Fruit fly (Drosophila melanogaster) whole organism, embryonic: ENCODE measurements around the gene CG11608.

Source experiments
- ATbp ChIP-seq: fragments of 200-800 bp; sonication (Bioruptor generic); optimal IDR thresholded peaks from 2 replicates; lab custom pipeline; 2017; ENCODE audit warnings: missing biosample characterization, mild to moderate bottlenecking, missing genetic modification characterization, missing genetic modification reagents
- B-H2 ChIP-seq: fragments of 200-800 bp; sonication (Bioruptor generic); optimal IDR thresholded peaks from 2 replicates; lab custom pipeline; 2018; ENCODE audit warnings: missing biosample characterization, mild to moderate bottlenecking, missing genetic modification characterization
- CG10147 ChIP-seq: fragments of 200-800 bp; sonication (Bioruptor generic); optimal IDR thresholded peaks from 2 replicates; lab custom pipeline; 2019; ENCODE audit warnings: missing biosample characterization, mild to moderate bottlenecking, missing genetic modification characterization, moderate library complexity
- CG1024 ChIP-seq: fragments of 200-800 bp; sonication (Bioruptor generic); IDR thresholded peaks from 2 replicates; pipeline ENCODE4 v1.3.6; 2022; ENCODE audit warnings: missing biosample characterization, missing genetic modification characterization
- CG10462 ChIP-seq: fragments of 200-800 bp; sonication (Bioruptor generic); optimal IDR thresholded peaks from 2 replicates; lab custom pipeline; 2016; ENCODE audit warnings: missing biosample characterization, missing genetic modification characterization
- CG11398 ChIP-seq: fragments of 200-800 bp; sonication (Bioruptor generic); optimal IDR thresholded peaks from 2 replicates; lab custom pipeline; 2016; ENCODE audit warnings: missing biosample characterization, missing genetic modification characterization
- CG12104 ChIP-seq: fragments of 200-800 bp; sonication (Bioruptor generic); optimal IDR thresholded peaks from 3 replicates; lab custom pipeline; 2016; ENCODE audit warnings: missing biosample characterization, missing genetic modification characterization
- CG13624 ChIP-seq: fragments of 200-800 bp; sonication (Bioruptor generic); optimal IDR thresholded peaks from 2 replicates; lab custom pipeline; 2016; ENCODE audit warnings: missing biosample characterization, missing genetic modification characterization
- CG15073 ChIP-seq: fragments of 200-800 bp; sonication (Bioruptor generic); optimal IDR thresholded peaks from 2 replicates; lab custom pipeline; 2016; ENCODE audit warnings: missing biosample characterization, missing genetic modification characterization
- CG15514 ChIP-seq: fragments of 200-800 bp; sonication (Bioruptor generic); optimal IDR thresholded peaks from 3 replicates; lab custom pipeline; 2017; ENCODE audit warnings: missing biosample characterization, missing genetic modification characterization, mild to moderate bottlenecking, moderate library complexity, missing genetic modification reagents
- CG2129 ChIP-seq: fragments of 200-800 bp; sonication (Bioruptor generic); IDR thresholded peaks from 2 replicates; pipeline ENCODE4 v1.3.6; 2022; ENCODE audit warnings: missing biosample characterization, missing genetic modification characterization; ENCODE audit not compliant: partially characterized antibody
- CG3995 ChIP-seq: fragments of 200-800 bp; sonication (Bioruptor generic); optimal IDR thresholded peaks from 3 replicates; lab custom pipeline; 2016; ENCODE audit warnings: missing biosample characterization, missing genetic modification characterization
- CG4730 ChIP-seq: fragments of 200-800 bp; sonication (Bioruptor generic); IDR thresholded peaks from 2 replicates; pipeline ENCODE4 v1.3.6; 2022; ENCODE audit warnings: missing biosample characterization, missing genetic modification characterization
- CG8359 ChIP-seq: fragments of 200-800 bp; sonication (Bioruptor generic); optimal IDR thresholded peaks from 2 replicates; lab custom pipeline; 2017; ENCODE audit warnings: missing biosample characterization, mild to moderate bottlenecking, missing genetic modification characterization, borderline replicate concordance
- Dip2 ChIP-seq: fragments of 200-800 bp; sonication (Bioruptor generic); IDR thresholded peaks from 2 replicates; pipeline ENCODE4 v1.3.6; 2022; ENCODE audit warnings: missing biosample characterization, missing genetic modification characterization
- Eip74EF ChIP-seq, 2 experiments: fragments of 200-800 bp in 1 of 2; fragments of >200 bp in 1 of 2; sonication (Bioruptor generic) in 1 of 2; optimal IDR thresholded peaks; 2 replicates each; lab custom pipeline; 2017 to 2019; ENCODE audit warnings: missing biosample characterization in 2 of 2, missing genetic modification characterization in 2 of 2, mild to moderate bottlenecking in 1 of 2, moderate library complexity in 1 of 2
- Ets97D ChIP-seq: fragments of 200-800 bp; sonication (Bioruptor generic); optimal IDR thresholded peaks from 3 replicates; lab custom pipeline; 2016; ENCODE audit warnings: missing biosample characterization, missing genetic modification characterization
- Gug ChIP-seq: fragments of 200-800 bp; sonication (Bioruptor generic); IDR thresholded peaks from 4 replicates; pipeline ENCODE4 v1.3.6; 2022; ENCODE audit warnings: missing biosample characterization, missing genetic modification characterization
- HLHmδ ChIP-seq: fragments of 200-800 bp; sonication (Bioruptor generic); optimal IDR thresholded peaks from 2 replicates; lab custom pipeline; 2018; ENCODE audit warnings: missing biosample characterization, mild to moderate bottlenecking, missing genetic modification characterization, moderate library complexity
- Hsf ChIP-seq: fragments of 200-800 bp; sonication (Bioruptor generic); optimal IDR thresholded peaks from 3 replicates; lab custom pipeline; 2016; ENCODE audit warnings: missing biosample characterization, missing genetic modification characterization
- Kr ChIP-seq: fragments of 200-800 bp; sonication (Bioruptor generic); optimal IDR thresholded peaks from 2 replicates; lab custom pipeline; 2017; ENCODE audit warnings: missing biosample characterization, mild to moderate bottlenecking, missing genetic modification characterization
- Lpt ChIP-seq: fragments of >200 bp; optimal IDR thresholded peaks from 2 replicates; lab custom pipeline; 2018; ENCODE audit warnings: missing biosample characterization, missing genetic modification characterization
- Max ChIP-seq: fragments of 200-800 bp; sonication (Bioruptor generic); optimal IDR thresholded peaks from 2 replicates; lab custom pipeline; 2016; ENCODE audit warnings: missing biosample characterization, mild to moderate bottlenecking, missing genetic modification characterization
- Taf1 ChIP-seq: fragments of 200-800 bp; sonication (Bioruptor generic); IDR thresholded peaks from 2 replicates; pipeline ENCODE4 v1.3.6; 2022; ENCODE audit warnings: missing biosample characterization, missing genetic modification characterization
- Usf ChIP-seq: fragments of 200-800 bp; sonication (Bioruptor generic); optimal IDR thresholded peaks from 2 replicates; lab custom pipeline; 2017; ENCODE audit warnings: missing genotype, missing biosample characterization, missing genetic modification characterization
- ab ChIP-seq: fragments of 200-800 bp; sonication (Bioruptor generic); optimal IDR thresholded peaks from 2 replicates; lab custom pipeline; 2016; ENCODE audit warnings: missing biosample characterization, missing genetic modification characterization
- ara ChIP-seq: fragments of 200-800 bp; sonication (Bioruptor generic); IDR thresholded peaks from 2 replicates; pipeline ENCODE4 v1.3.6; 2022; ENCODE audit warnings: missing biosample characterization, missing genetic modification characterization
- cad ChIP-seq: fragments of >200 bp; optimal IDR thresholded peaks from 2 replicates; lab custom pipeline; 2017; ENCODE audit warnings: missing biosample characterization, missing genetic modification characterization
- corto ChIP-seq: fragments of 200-800 bp; sonication (Bioruptor generic); optimal IDR thresholded peaks from 2 replicates; lab custom pipeline; 2016; ENCODE audit warnings: missing biosample characterization, mild to moderate bottlenecking, missing genetic modification characterization, moderate library complexity
- dati ChIP-seq: fragments of 200-800 bp; sonication (Bioruptor generic); IDR thresholded peaks from 2 replicates; pipeline ENCODE4 v1.3.6; 2022; ENCODE audit warnings: missing biosample characterization, missing genetic modification characterization
- en ChIP-seq: fragments of 200-800 bp; sonication (Bioruptor generic); optimal IDR thresholded peaks from 2 replicates; lab custom pipeline; 2016; ENCODE audit warnings: missing biosample characterization, missing genetic modification characterization
- fd102C ChIP-seq: fragments of 200-800 bp; sonication (Bioruptor generic); optimal IDR thresholded peaks from 2 replicates; lab custom pipeline; 2018; ENCODE audit warnings: missing biosample characterization, mild to moderate bottlenecking, missing genetic modification characterization, moderate library complexity
- fd64A ChIP-seq: fragments of 200-800 bp; sonication (Bioruptor generic); optimal IDR thresholded peaks from 3 replicates; lab custom pipeline; 2018; ENCODE audit warnings: missing biosample characterization, mild to moderate bottlenecking, missing genetic modification characterization
- fu2 ChIP-seq: fragments of 200-800 bp; sonication (Bioruptor generic); optimal IDR thresholded peaks from 2 replicates; lab custom pipeline; 2016; ENCODE audit warnings: missing biosample characterization, missing genetic modification characterization
- gfzf ChIP-seq: fragments of 200-800 bp; sonication (Bioruptor generic); optimal IDR thresholded peaks from 2 replicates; lab custom pipeline; 2016; ENCODE audit warnings: missing biosample characterization, mild to moderate bottlenecking, missing genetic modification characterization, moderate library complexity
- jumu ChIP-seq: fragments of 200-800 bp; sonication (Bioruptor generic); optimal IDR thresholded peaks from 3 replicates; lab custom pipeline; 2016; ENCODE audit warnings: missing biosample characterization, missing genetic modification characterization
- kah ChIP-seq: fragments of 200-800 bp; sonication (Bioruptor generic); optimal IDR thresholded peaks from 2 replicates; lab custom pipeline; 2018; ENCODE audit warnings: missing biosample characterization, mild to moderate bottlenecking, missing genetic modification characterization
- kay ChIP-seq: fragments of 200-800 bp; sonication (Bioruptor generic); optimal IDR thresholded peaks from 2 replicates; lab custom pipeline; 2016; ENCODE audit warnings: missing biosample characterization, missing genetic modification characterization
- knrl ChIP-seq: fragments of 200-800 bp; sonication (Bioruptor generic); IDR thresholded peaks from 3 replicates; pipeline ENCODE4 v1.3.6; 2022; ENCODE audit warnings: missing biosample characterization, missing genetic modification characterization; ENCODE audit not compliant: partially characterized antibody
- p53 ChIP-seq: fragments of 200-800 bp; sonication (Bioruptor generic); optimal IDR thresholded peaks from 2 replicates; lab custom pipeline; 2016; ENCODE audit warnings: missing biosample characterization, missing genetic modification characterization
- pan ChIP-seq, 4 experiments: fragments of >200 bp in 3 of 4; fragments of 200-800 bp in 1 of 4; sonication (Bioruptor generic) in 1 of 4; optimal IDR thresholded peaks in 3 of 4; IDR thresholded peaks in 1 of 4; 2 replicates each; pipeline versions ENCODE4 v1.3.6 to Lab custom; 2017 to 2022; ENCODE audit warnings: missing biosample characterization in 2 of 4, missing genetic modification characterization in 2 of 4, mixed read lengths in 1 of 4
- run ChIP-seq: fragments of 200-800 bp; sonication (Bioruptor generic); optimal IDR thresholded peaks from 3 replicates; lab custom pipeline; 2018; ENCODE audit warnings: missing biosample characterization, mild to moderate bottlenecking, missing genetic modification characterization
- schlank ChIP-seq: fragments of 200-800 bp; sonication (Bioruptor generic); optimal IDR thresholded peaks from 2 replicates; lab custom pipeline; 2018; ENCODE audit warnings: missing biosample characterization, mild to moderate bottlenecking, missing genetic modification characterization
- sens ChIP-seq: fragments of 200-800 bp; sonication (Bioruptor generic); peaks from one replicate; lab custom pipeline; 2016; ENCODE audit warnings: missing biosample characterization, missing genetic modification characterization
- sug ChIP-seq: fragments of 200-800 bp; optimal IDR thresholded peaks from 2 replicates; lab custom pipeline; 2019; ENCODE audit warnings: missing biosample characterization, mild to moderate bottlenecking, missing genetic modification characterization, moderate library complexity
- tap ChIP-seq: fragments of 200-800 bp; optimal IDR thresholded peaks from 3 replicates; lab custom pipeline; 2019; ENCODE audit warnings: missing biosample characterization, mild to moderate bottlenecking, missing genetic modification characterization, moderate library complexity
- unpg ChIP-seq: fragments of 200-800 bp; sonication (Bioruptor generic); optimal IDR thresholded peaks from 3 replicates; lab custom pipeline; 2018; ENCODE audit warnings: missing biosample characterization, mild to moderate bottlenecking, missing genetic modification characterization, moderate library complexity
- zf30C ChIP-seq: fragments of 200-800 bp; sonication (Bioruptor generic); optimal IDR thresholded peaks from 3 replicates; lab custom pipeline; 2018; ENCODE audit warnings: missing biosample characterization, mild to moderate bottlenecking, missing genetic modification characterization

Gene CG11608

dm6 chr3R:12653511-12654252 is 15.4 kb downstream of the CG11608 start (continued):
- TF ChIP-seq Usf (GFP tag; lab: Kevin White, UChicago): peak; percentile 51
- TF ChIP-seq zf30C (GFP tag; lab: Kevin White, UChicago): no peak
- TF ChIP-seq HLHmδ (GFP tag; lab: Kevin White, UChicago): no peak
- TF ChIP-seq en: peak; percentile 45
- peak; percentile 55; the same call in 1 of the 2 replicates for TF ChIP-seq dati (GFP tag; lab: Robert Waterston, UW)
- peak; percentile 32 for TF ChIP-seq CG15073
- TF ChIP-seq jumu (GFP tag; lab: Kevin White, UChicago): peak; percentile 80
- TF ChIP-seq CG2129 (GFP tag; lab: Robert Waterston, UW): no peak
- TF ChIP-seq Gug: peak; percentile 81
- TF ChIP-seq CG4730: peak; percentile 73
- peak; percentile 62 for TF ChIP-seq CG8359
- TF ChIP-seq Dip2 (GFP tag; lab: Robert Waterston, UW): peak; percentile 57
- peak in 1 of 2 experiments; percentile 82 for TF ChIP-seq Eip74EF (GFP tag; optimal IDR thresholded peaks at IDR 0.05; lab: Kevin White, UChicago)
- TF ChIP-seq Max (GFP tag; lab: Kevin White, UChicago): peak; percentile 53
- TF ChIP-seq B-H2: no peak
- peak; percentile 70 for TF ChIP-seq ara
- TF ChIP-seq CG11398: peak; percentile 71
- TF ChIP-seq Kr (GFP tag; lab: Kevin White, UChicago): no peak
- TF ChIP-seq corto (GFP tag; lab: Kevin White, UChicago): no peak
- TF ChIP-seq CG13624 (GFP tag; lab: Kevin White, UChicago): peak; percentile 77
- TF ChIP-seq tap (tag; lab: Kevin White, UChicago): peak; percentile 77
- TF ChIP-seq fu2 (GFP tag; lab: Kevin White, UChicago): peak; percentile 75
- no peak for TF ChIP-seq Lpt (GFP tag; lab: Kevin White, UChicago)
- peak; percentile 18 for TF ChIP-seq CG15514 (GFP tag; lab: Kevin White, UChicago)
- TF ChIP-seq Taf1 (GFP tag; lab: Robert Waterston, UW): peak; percentile 52; the same call in 1 of the 2 replicates
- TF ChIP-seq CG10147 (GFP tag; lab: Kevin White, UChicago): peak; percentile 74
- peak; percentile 74 for TF ChIP-seq kah
- peak; percentile 44 for TF ChIP-seq p53 (GFP tag; lab: Kevin White, UChicago)
- no peak for TF ChIP-seq pan (optimal IDR thresholded peaks at IDR 0.05; lab: Kevin White, UChicago)
- TF ChIP-seq pan (GFP tag; optimal IDR thresholded peaks at IDR 0.05 in 1 of 2, IDR thresholded peaks at IDR 0.05 in 1 of 2): peak in 1 of 2 experiments; percentile 73
- TF ChIP-seq fd102C (GFP tag; lab: Kevin White, UChicago): no peak
- peak; percentile 27 for TF ChIP-seq ab (GFP tag; lab: Kevin White, UChicago)
- TF ChIP-seq Ets97D (GFP tag; lab: Kevin White, UChicago): peak; percentile 31
- TF ChIP-seq sens (GFP tag; lab: Kevin White, UChicago): peak; percentile 93
- peak; percentile 61 for TF ChIP-seq CG12104
- TF ChIP-seq Hsf (GFP tag; lab: Kevin White, UChicago): peak; percentile 72
- no peak for TF ChIP-seq gfzf (GFP tag; lab: Kevin White, UChicago)
- peak; percentile 38 for TF ChIP-seq CG3995
- TF ChIP-seq CG10462 (GFP tag; lab: Kevin White, UChicago): peak; percentile 61
- peak; percentile 63 for TF ChIP-seq sug (tag; lab: Kevin White, UChicago)
- peak; percentile 81 for TF ChIP-seq unpg (GFP tag; lab: Kevin White, UChicago)
- peak; percentile 76 for TF ChIP-seq run (tag; lab: Kevin White, UChicago)
- peak; percentile 52 for TF ChIP-seq fd64A (GFP tag; lab: Kevin White, UChicago)
- TF ChIP-seq schlank (tag; lab: Kevin White, UChicago): peak; percentile 26
- TF ChIP-seq cad (GFP tag; lab: Kevin White, UChicago): no peak
- peak; percentile 57 for TF ChIP-seq kay (GFP tag; lab: Kevin White, UChicago)
- peak; percentile 86 for TF ChIP-seq ATbp (GFP tag; lab: Kevin White, UChicago)
- TF ChIP-seq knrl: no peak
- TF ChIP-seq CG1024 (GFP tag; lab: Robert Waterston, UW): peak; percentile 45; the same call in 1 of the 2 replicates
